Fruit fly (Drosophila melanogaster): ENCODE results near the gene TTLL3B.

TTLL3B gene

DNA sequence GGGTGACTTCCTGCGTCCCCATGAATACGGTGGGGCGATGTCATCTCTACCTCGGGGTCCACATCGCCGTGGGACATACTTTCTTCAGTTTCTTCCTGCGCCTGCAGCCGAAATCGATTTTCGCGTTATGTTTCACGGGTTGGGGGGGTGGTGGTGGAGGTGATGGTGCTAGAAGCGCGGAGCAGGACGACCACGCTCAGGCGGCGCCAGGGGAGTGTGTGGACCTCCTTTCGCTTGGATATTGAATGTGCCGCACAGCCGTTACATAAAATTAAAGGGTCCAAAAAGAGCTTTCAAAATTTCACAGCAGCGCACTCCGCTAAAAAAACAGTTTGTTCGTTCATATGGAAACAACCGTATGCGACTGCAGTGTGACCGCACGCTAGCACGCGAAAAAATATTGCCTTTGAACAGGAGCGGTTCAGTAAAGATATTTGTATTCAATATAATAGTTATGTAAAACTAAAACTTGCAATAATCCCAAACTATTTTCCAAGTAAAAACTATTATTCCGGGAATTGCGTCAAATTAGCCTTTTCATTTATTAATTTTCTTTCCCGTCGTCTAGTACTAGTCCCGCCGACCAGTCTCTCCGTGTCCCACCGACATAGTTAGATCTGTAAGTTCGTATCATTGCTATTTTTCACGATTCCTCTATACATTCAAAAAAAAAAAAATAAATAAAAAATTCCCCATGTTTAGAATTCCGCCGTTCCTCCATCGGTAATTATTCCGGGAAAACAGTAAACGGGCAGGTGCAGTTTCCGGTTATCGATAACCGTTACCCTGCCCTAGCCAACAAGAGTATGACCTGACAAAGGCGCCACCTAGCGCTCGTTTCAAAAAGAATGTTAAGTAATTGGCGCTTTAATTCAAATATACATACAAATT lies 48.4 kb upstream of the TTLL3B start, which contains the start of gene Nhe3 (continued):
- 0 out of 3 replicates have a peak, but pooled peaks have one; percentile 15 for TF ChIP-seq sr (GFP tag; IDR thresholded peaks at IDR 0.05)
- TF ChIP-seq CG18262 (tag; optimal IDR thresholded peaks at IDR 0.05) = peak; percentile 78
- peak; percentile 82 for TF ChIP-seq CG2678 (tag; optimal IDR thresholded peaks at IDR 0.05)
- TF ChIP-seq CG15011 (GFP tag; optimal IDR thresholded peaks at IDR 0.05) = peak; percentile 72
- peak; percentile 77 for TF ChIP-seq sd (tag; optimal IDR thresholded peaks at IDR 0.05)
- no peak; the same call in 1 of the 2 replicates for TF ChIP-seq CG43689 (GFP tag; IDR thresholded peaks at IDR 0.05)
- TF ChIP-seq so (GFP tag; IDR thresholded peaks at IDR 0.05) = peak; percentile 86
- TF ChIP-seq CG9727 (GFP tag; optimal IDR thresholded peaks at IDR 0.05) = peak; percentile 85
- peak; percentile 85 for TF ChIP-seq HLH54F (GFP tag; optimal IDR thresholded peaks at IDR 0.05)
- TF ChIP-seq tup (GFP tag; optimal IDR thresholded peaks at IDR 0.05) = peak; percentile 74
- TF ChIP-seq hkb (optimal IDR thresholded peaks at IDR 0.05) = peak; percentile 34
- TF ChIP-seq hkb (GFP tag; IDR thresholded peaks at IDR 0.05) = peak; percentile 82
- TF ChIP-seq PHDP (tag; optimal IDR thresholded peaks at IDR 0.05) = peak; percentile 71
- peak; percentile 81 for TF ChIP-seq Bteb2 (GFP tag; optimal IDR thresholded peaks at IDR 0.05)
- no peak for TF ChIP-seq Sry-β (GFP tag; optimal IDR thresholded peaks at IDR 0.05)
- peak; percentile 39 for TF ChIP-seq dm (GFP tag; optimal IDR thresholded peaks at IDR 0.05)
- TF ChIP-seq odd (GFP tag; optimal IDR thresholded peaks at IDR 0.05) = peak; percentile 71
- no peak; the same call in 2 of the 3 replicates for TF ChIP-seq Doc3 (GFP tag; IDR thresholded peaks at IDR 0.05; ENCODE audit: partially characterized antibody)
- TF ChIP-seq CG7357 (GFP tag; IDR thresholded peaks at IDR 0.05) = peak; percentile 70; the same call in 2 of the 3 replicates
- TF ChIP-seq CG17802 (tag; optimal IDR thresholded peaks at IDR 0.05) = peak; percentile 26
- peak; percentile 80 for TF ChIP-seq ind (GFP tag; optimal IDR thresholded peaks at IDR 0.05)
- no peak for TF ChIP-seq wek (GFP tag; optimal IDR thresholded peaks at IDR 0.05)
- peak; percentile 71 for TF ChIP-seq CG12744 (GFP tag; optimal IDR thresholded peaks at IDR 0.05)
- peak; percentile 51; the same call in 1 of the 2 replicates for TF ChIP-seq bbx (GFP tag; IDR thresholded peaks at IDR 0.05; ENCODE audit: partially characterized antibody)
- TF ChIP-seq ac (GFP tag; optimal IDR thresholded peaks at IDR 0.05) = no peak
- TF ChIP-seq Fer1 (GFP tag; optimal IDR thresholded peaks at IDR 0.05) = peak; percentile 78
- peak; percentile 84 for TF ChIP-seq zfh2 (GFP tag; optimal IDR thresholded peaks at IDR 0.05)
- TF ChIP-seq HmgD (GFP tag; optimal IDR thresholded peaks at IDR 0.05) = no peak
- peak; percentile 84 for TF ChIP-seq CoRest (tag; optimal IDR thresholded peaks at IDR 0.05)
- TF ChIP-seq klu (GFP tag; IDR thresholded peaks at IDR 0.05) = peak; percentile 74
- TF ChIP-seq gsb-n (tag; optimal IDR thresholded peaks at IDR 0.05) = peak; percentile 69
- peak; percentile 74 for TF ChIP-seq Abd-B (GFP tag; optimal IDR thresholded peaks at IDR 0.05)
- no peak for TF ChIP-seq bigmax (GFP tag; optimal IDR thresholded peaks at IDR 0.05)
- TF ChIP-seq danr (GFP tag; IDR thresholded peaks at IDR 0.05) = peak; percentile 46; the same call in 1 of the 2 replicates
- TF ChIP-seq Poxn (GFP tag; IDR thresholded peaks at IDR 0.05) = peak; percentile 60
- no peak for TF ChIP-seq prd (optimal IDR thresholded peaks at IDR 0.05)
- peak; percentile 90 for TF ChIP-seq prd (GFP tag; IDR thresholded peaks at IDR 0.05)
- no peak for TF ChIP-seq h (optimal IDR thresholded peaks at IDR 0.05)
- TF ChIP-seq CG32532 (GFP tag; IDR thresholded peaks at IDR 0.05) = peak; percentile 83
- peak; percentile 97 for TF ChIP-seq Med (GFP tag)
- peak; percentile 78 for TF ChIP-seq CG13424 (tag; optimal IDR thresholded peaks at IDR 0.05)
- TF ChIP-seq CG14441 (GFP tag; IDR thresholded peaks at IDR 0.05) = peak; percentile 86
- TF ChIP-seq hth (optimal IDR thresholded peaks at IDR 0.05) = no peak
- TF ChIP-seq pfk (GFP tag; optimal IDR thresholded peaks at IDR 0.05) = peak; percentile 83
- TF ChIP-seq B-H1 (GFP tag; IDR thresholded peaks at IDR 0.05) = peak; percentile 68; the same call in 1 of the 3 replicates
- peak; percentile 58 for TF ChIP-seq nau (GFP tag; optimal IDR thresholded peaks at IDR 0.05)
- no peak for TF ChIP-seq CG4360 (GFP tag; IDR thresholded peaks at IDR 0.05)
- TF ChIP-seq CG12071 (GFP tag; optimal IDR thresholded peaks at IDR 0.05) = peak; percentile 9
- TF ChIP-seq BtbVII (GFP tag; optimal IDR thresholded peaks at IDR 0.05) = peak; percentile 48
- TF ChIP-seq NC2β (GFP tag; optimal IDR thresholded peaks at IDR 0.05) = peak; percentile 65
